Fruit fly (Drosophila melanogaster) Kc167 (cell line): ENCODE data around the gene Sos.

Source experiments
- Myc ChIP-seq: fragments of >200 bp; optimal IDR thresholded peaks from 2 replicates; lab custom pipeline; 2017; ENCODE audit warnings: missing external identifiers
- Sin3A ChIP-seq: fragments of >200 bp; optimal IDR thresholded peaks from 2 replicates; lab custom pipeline; 2018; ENCODE audit warnings: missing external identifiers
- h ChIP-seq: fragments of >200 bp; optimal IDR thresholded peaks from 3 replicates; lab custom pipeline; 2018; ENCODE audit warnings: missing external identifiers
- insv ChIP-seq: fragments of >200 bp; optimal IDR thresholded peaks from 3 replicates; lab custom pipeline; 2018; ENCODE audit warnings: missing external identifiers
- psq ChIP-seq: fragments of >200 bp; optimal IDR thresholded peaks from 2 replicates; lab custom pipeline; 2017; ENCODE audit warnings: missing external identifiers
- ttk ChIP-seq: sonication (Bioruptor generic); optimal IDR thresholded peaks from 2 replicates; lab custom pipeline; 2017; ENCODE audit warnings: missing external identifiers

The Sos gene

DNA sequence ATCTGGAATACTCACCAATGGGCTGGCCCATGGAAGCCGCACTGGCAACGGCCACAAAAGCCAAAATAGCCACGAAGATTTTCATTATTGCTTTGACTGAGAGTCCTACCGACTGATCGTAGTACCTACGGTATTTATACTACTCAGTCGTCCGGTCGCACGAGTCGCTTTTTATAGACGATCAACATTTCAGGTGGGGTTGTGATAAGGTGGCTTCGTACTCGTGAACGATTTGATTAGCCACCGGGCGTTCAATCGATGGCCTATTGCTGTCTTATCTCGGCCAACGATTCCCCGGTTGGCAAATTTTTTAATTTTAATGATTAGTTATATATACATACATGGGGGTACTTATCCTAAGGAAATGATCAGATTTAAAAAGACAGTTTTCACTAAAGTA lies 31.6 kb downstream of the Sos start, which contains the start of gene CG8997:
Gene CG8997 (minus strand): TSS at position 148 of the 400 bp plus-strand sequence.
- TF ChIP-seq Myc (lab: Kevin White, UChicago) (no peak), h (lab: Kevin White, UChicago) (no peak), psq (lab: Kevin White, UChicago) (no peak), ttk (no peak), Sin3A (lab: Kevin White, UChicago) (no peak), insv (lab: Kevin White, UChicago) (no peak)

DNA sequence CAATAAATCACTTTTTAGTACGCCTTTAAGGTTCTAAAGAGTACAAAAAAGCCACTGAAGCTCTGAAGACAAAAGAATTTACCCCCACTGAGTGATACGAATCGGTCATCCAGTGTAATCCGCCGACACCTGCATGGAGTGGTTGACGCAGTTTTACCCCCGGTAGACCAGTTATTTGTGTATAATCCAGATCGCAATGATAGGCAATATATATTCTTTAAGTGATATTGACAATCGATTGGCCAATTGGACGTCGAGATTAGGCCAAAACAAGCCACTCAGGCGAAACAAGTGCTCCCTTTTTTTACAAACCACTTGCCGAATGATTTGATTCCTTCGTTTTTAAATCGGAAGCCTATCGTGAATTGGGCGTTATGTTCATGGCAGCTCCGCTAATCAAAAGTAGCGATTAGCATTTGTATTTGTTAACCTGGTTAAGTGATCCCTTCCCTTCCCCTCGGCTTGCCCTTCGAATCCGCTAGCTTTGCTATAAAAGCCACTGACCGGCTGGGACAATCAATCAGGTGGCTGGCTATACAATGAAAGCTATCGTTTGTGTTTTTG lies 32.7 kb downstream of the Sos start, which contains the start of gene CG7916:
Gene CG7916 (plus strand): TSS at position 514 of the 564 bp plus-strand sequence.
- TF ChIP-seq insv (lab: Kevin White, UChicago) (no peak), psq (lab: Kevin White, UChicago) (no peak), ttk (no peak), h (lab: Kevin White, UChicago) (no peak), Myc (lab: Kevin White, UChicago) (no peak), Sin3A (lab: Kevin White, UChicago) (no peak)

DNA sequence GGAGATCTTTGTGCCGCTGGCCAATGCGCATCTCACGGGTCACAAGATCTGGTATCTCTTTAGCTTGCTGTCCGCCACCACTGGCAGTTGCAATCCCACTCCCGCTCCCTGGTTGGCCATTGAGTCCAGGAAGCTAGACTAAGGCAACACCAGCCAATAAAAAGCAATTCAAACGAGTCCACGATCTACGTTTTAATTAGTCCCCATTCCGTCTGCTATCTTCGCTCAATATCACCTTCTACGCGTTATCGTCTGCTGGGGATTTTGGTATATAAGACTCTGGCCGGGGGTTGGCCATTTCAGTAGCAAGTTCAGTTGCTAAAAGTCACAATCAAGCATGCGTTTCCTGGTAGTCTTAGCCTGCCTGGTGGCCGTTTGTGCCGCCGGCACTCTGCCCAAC lies 34.0 kb downstream of the Sos start, which contains the start of gene CG7953:
Gene CG7953 (plus strand): TSS at position 301 of the 400 bp plus-strand sequence.
- no peak for TF ChIP-seq Myc (lab: Kevin White, UChicago)
- TF ChIP-seq Sin3A (lab: Kevin White, UChicago): no peak
- no peak for TF ChIP-seq psq (lab: Kevin White, UChicago)
- TF ChIP-seq h (lab: Kevin White, UChicago): no peak
- no peak for TF ChIP-seq ttk
- no peak for TF ChIP-seq insv (lab: Kevin White, UChicago)

DNA sequence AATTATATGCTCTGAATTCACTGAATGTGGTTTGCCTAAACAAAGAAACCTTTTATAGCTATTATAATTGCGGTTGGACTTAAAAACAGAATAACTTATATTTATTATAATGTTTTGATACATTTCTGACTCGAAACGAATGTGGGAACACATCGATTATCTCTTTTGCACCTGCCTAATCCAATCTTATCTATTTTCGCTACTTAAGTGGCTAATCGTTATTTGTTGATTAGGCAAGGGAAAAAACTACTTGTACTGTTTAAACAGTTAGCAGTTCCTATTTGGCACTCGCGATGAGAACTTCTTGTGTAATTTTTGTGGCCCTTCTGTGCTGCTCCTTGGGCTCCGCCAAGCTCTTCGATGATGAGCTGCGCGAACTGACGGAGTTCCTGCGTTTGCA lies 35.5 kb downstream of the Sos start, which contains the start of gene CG7968:
Gene CG7968 (plus strand): TSS at position 276 of the 400 bp plus-strand sequence.
- TF ChIP-seq h (lab: Kevin White, UChicago) (no peak), insv (lab: Kevin White, UChicago) (no peak), ttk (no peak), Myc (lab: Kevin White, UChicago) (no peak), psq (lab: Kevin White, UChicago) (no peak), Sin3A (lab: Kevin White, UChicago) (no peak)

DNA sequence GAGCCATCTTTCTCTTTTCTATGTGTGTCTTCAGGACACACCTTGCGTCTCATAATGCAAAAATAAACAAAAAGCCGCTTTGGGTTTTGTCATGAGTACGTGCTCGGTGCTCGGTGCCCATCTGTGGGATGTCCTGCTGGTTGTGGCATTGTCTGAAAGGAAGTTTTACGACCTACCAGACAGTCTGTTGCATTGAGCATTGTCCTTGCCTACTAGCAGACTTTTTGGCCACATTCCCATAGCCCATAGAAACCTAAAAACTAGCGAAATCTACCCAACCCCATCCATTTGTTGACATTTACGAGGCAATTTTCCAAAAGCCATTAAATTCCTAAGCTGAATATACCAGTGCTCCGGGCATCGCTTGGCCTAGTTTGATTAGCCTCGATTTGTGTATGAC lies 37.5 kb downstream of the Sos start:
- TF ChIP-seq h (lab: Kevin White, UChicago) (no peak), ttk (no peak), psq (lab: Kevin White, UChicago) (no peak), Myc (lab: Kevin White, UChicago) (no peak), Sin3A (lab: Kevin White, UChicago) (no peak), insv (lab: Kevin White, UChicago) (no peak)

DNA sequence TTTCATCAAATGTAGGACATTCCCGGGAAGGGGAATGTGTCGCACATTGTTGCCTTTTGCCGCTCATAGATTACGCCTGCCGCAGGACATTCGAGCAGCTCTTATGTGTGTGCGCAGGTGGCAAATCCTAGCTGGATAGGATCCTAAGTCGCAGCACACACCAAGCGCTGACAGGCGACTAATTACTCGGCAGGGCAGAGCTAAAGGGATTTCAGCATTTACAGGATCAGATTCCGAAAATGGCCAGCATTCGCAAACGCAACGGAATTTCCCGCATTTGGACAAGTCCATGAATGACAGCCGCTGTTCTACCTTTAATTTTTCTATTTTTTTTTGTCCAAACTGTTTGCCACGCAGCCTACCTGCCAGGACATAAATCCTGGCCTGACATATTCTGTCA lies 54.0 kb downstream of the Sos start:
- TF ChIP-seq Sin3A (lab: Kevin White, UChicago) (no peak), insv (lab: Kevin White, UChicago) (no peak), Myc (lab: Kevin White, UChicago) (no peak), ttk (no peak), psq (lab: Kevin White, UChicago) (no peak), h (lab: Kevin White, UChicago) (no peak)

DNA sequence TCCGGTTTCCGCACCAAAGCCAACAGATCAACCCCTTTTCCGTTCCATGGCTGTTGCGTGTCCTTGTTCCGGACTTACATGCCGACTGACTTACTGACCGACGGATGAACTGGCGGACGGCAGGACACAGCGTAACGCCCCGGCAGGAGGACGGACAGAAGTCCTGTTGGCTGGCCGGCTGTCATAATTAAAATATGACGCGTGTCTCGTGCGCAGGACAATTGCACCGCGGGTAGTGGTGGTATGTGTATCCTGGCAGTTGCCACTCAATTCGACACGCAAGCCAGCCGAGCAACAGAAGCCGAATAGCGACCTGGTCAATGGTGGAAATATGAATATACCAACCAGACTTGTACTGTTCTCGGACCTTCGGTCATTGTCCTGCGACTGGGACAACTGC lies 55.8 kb downstream of the Sos start:
- TF ChIP-seq insv (lab: Kevin White, UChicago) (no peak), ttk (no peak), psq (lab: Kevin White, UChicago) (no peak), Myc (lab: Kevin White, UChicago) (no peak), Sin3A (lab: Kevin White, UChicago) (no peak), h (lab: Kevin White, UChicago) (no peak)
